Worm (Caenorhabditis elegans): Measurements from ENCODE around the gene C25H3.15.

C25H3.15 gene

ce11 chrII:5649236-5650004, 15.7 kb upstream of the C25H3.15 start, which contains the start of the genes sam-4, F59E12.17 and zyg-1:
TSS of gene sam-4 (minus strand) at chrII:5649286.
TSS of gene F59E12.17 (minus strand) at chrII:5649470.
TSS of gene zyg-1 (plus strand) at chrII:5649748.
- TF ChIP-seq hlh-15 (tag; optimal IDR thresholded peaks at IDR 0.05), result no peak
- no peak for TF ChIP-seq K02D7.2 (tag; optimal IDR thresholded peaks at IDR 0.05)
- TF ChIP-seq pag-3 (tag; optimal IDR thresholded peaks at IDR 0.05; ENCODE audit: borderline replicate concordance), result no peak
- TF ChIP-seq pax-1 (tag; optimal IDR thresholded peaks at IDR 0.05), result no peak
- no peak for TF ChIP-seq sox-2 (GFP tag; IDR thresholded peaks at IDR 0.05)
- peak; percentile 70 for TF ChIP-seq tbx-2 (tag; optimal IDR thresholded peaks at IDR 0.05)
- no peak for TF ChIP-seq che-1 (tag; optimal IDR thresholded peaks at IDR 0.05)
- no peak for TF ChIP-seq elt-4 (tag; optimal IDR thresholded peaks at IDR 0.05)
- TF ChIP-seq pqm-1 (tag; optimal IDR thresholded peaks at IDR 0.05), result no peak
- peak; percentile 11 for TF ChIP-seq tbx-7 (tag; optimal IDR thresholded peaks at IDR 0.05)
- no peak for TF ChIP-seq ttx-3 (tag; optimal IDR thresholded peaks at IDR 0.05)
- TF ChIP-seq ceh-18 (tag; optimal IDR thresholded peaks at IDR 0.05), result no peak
- TF ChIP-seq nhr-11 (tag; optimal IDR thresholded peaks at IDR 0.05), result no peak
- TF ChIP-seq gmeb-2 (tag; optimal IDR thresholded peaks at IDR 0.05), result no peak
- no peak for TF ChIP-seq C38D4.7 (GFP tag; optimal IDR thresholded peaks at IDR 0.05)
- no peak for TF ChIP-seq hlh-6 (tag; optimal IDR thresholded peaks at IDR 0.05)
- no peak for TF ChIP-seq pros-1 (tag; optimal IDR thresholded peaks at IDR 0.05)
- TF ChIP-seq ceh-2 (tag; optimal IDR thresholded peaks at IDR 0.05), result peak; percentile 78
- TF ChIP-seq fkh-10 (GFP tag; optimal IDR thresholded peaks at IDR 0.05), result no peak
- TF ChIP-seq T23F11.4 (GFP tag; optimal IDR thresholded peaks at IDR 0.05), result no peak
- TF ChIP-seq elt-2 (tag; optimal IDR thresholded peaks at IDR 0.05), result no peak
- no peak for TF ChIP-seq fkh-6 (tag; optimal IDR thresholded peaks at IDR 0.05)
- TF ChIP-seq ceh-6 (GFP tag; optimal IDR thresholded peaks at IDR 0.05), result no peak
- TF ChIP-seq unc-42 (tag; optimal IDR thresholded peaks at IDR 0.05), result no peak
- no peak for TF ChIP-seq npax-4 (tag; optimal IDR thresholded peaks at IDR 0.05)
- TF ChIP-seq madf-2 (tag; optimal IDR thresholded peaks at IDR 0.05), result no peak
- TF ChIP-seq sdc-2 (tag; optimal IDR thresholded peaks at IDR 0.05), result no peak
- no peak for TF ChIP-seq syd-9 (tag; optimal IDR thresholded peaks at IDR 0.05)
- TF ChIP-seq mec-3 (tag; optimal IDR thresholded peaks at IDR 0.05; ENCODE audit: borderline replicate concordance), result no peak
- TF ChIP-seq K09A11.1 (tag; optimal IDR thresholded peaks at IDR 0.05; ENCODE audit: insufficient read depth), result no peak
- no peak for TF ChIP-seq lin-11 (tag; optimal IDR thresholded peaks at IDR 0.05)
- TF ChIP-seq ceh-34 (tag; optimal IDR thresholded peaks at IDR 0.05), result no peak
- no peak for TF ChIP-seq hlh-13 (GFP tag; optimal IDR thresholded peaks at IDR 0.05)
- TF ChIP-seq eyg-1 (tag; optimal IDR thresholded peaks at IDR 0.05), result no peak
- TF ChIP-seq dve-1 (tag; optimal IDR thresholded peaks at IDR 0.05), result no peak
- no peak for TF ChIP-seq ceh-19 (GFP tag; optimal IDR thresholded peaks at IDR 0.05)
- TF ChIP-seq pha-4 (tag; optimal IDR thresholded peaks at IDR 0.05), result no peak
- no peak for TF ChIP-seq ahr-1 (tag; optimal IDR thresholded peaks at IDR 0.05)
- TF ChIP-seq sox-4 (tag; optimal IDR thresholded peaks at IDR 0.05), result no peak
- no peak for TF ChIP-seq Y22D7AL.16 (tag; optimal IDR thresholded peaks at IDR 0.05)
- TF ChIP-seq unc-86 (tag; optimal IDR thresholded peaks at IDR 0.05), result no peak
- TF ChIP-seq ceh-45 (GFP tag; IDR thresholded peaks at IDR 0.05), result no peak
- no peak for TF ChIP-seq ceh-30 (tag; optimal IDR thresholded peaks at IDR 0.05)
- no peak for TF ChIP-seq ceh-22 (tag; optimal IDR thresholded peaks at IDR 0.05)
- peak; percentile 28 for TF ChIP-seq ceh-48 (tag; optimal IDR thresholded peaks at IDR 0.05)
- TF ChIP-seq ama-1 (optimal IDR thresholded peaks at IDR 0.05), result no peak
- peak; percentile 90 for TF ChIP-seq ceh-31 (tag; optimal IDR thresholded peaks at IDR 0.05)
- TF ChIP-seq pha-2 (tag; optimal IDR thresholded peaks at IDR 0.05), result no peak
- no peak for TF ChIP-seq fax-1 (tag; optimal IDR thresholded peaks at IDR 0.05)
- TF ChIP-seq hlh-8 (tag; optimal IDR thresholded peaks at IDR 0.05), result no peak
- no peak for TF ChIP-seq unc-3 (GFP tag; conservative IDR thresholded peaks at IDR 0.05)
- TF ChIP-seq unc-3 (tag; optimal IDR thresholded peaks at IDR 0.05), result no peak
- no peak for TF ChIP-seq ceh-9 (tag; optimal IDR thresholded peaks at IDR 0.05)
